Fruit fly (Drosophila melanogaster): ENCODE data around the gene PGRP-SA.

The PGRP-SA gene

DNA sequence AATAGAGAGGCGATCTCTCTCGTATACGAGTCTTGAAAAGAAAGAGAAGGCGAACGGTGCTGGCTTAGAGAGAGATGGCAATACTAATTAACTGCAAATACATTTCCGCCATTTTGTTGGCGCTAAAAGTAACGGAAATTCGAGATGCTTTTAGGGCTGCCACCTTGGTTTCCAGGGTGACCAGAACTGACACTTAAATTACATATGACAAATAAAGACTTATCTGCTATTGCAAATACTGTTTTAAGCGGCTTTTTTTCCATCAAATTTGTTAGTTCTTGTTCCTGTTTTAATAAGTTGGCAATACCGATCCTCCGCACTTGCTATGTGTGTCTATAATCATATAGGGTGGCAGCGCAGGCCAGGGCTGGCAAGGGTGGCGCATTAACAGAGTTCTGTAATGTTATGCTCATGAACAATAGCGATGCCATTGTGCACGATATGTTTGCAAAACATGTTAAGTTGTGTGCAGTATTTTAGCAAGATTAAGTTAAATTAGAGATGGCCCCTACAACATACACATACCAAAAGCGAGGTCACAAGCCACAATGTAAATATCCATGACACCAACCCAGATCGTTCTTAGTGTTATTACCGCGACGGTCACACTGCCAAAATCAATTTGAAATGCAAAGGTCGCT lies 18.9 kb downstream of the PGRP-SA start, which contains the start of gene nod (continued):
- TF ChIP-seq CG10654 (GFP tag; optimal IDR thresholded peaks at IDR 0.05), result peak; percentile 71
- TF ChIP-seq Taf1 (GFP tag; IDR thresholded peaks at IDR 0.05), result no peak
- TF ChIP-seq ATbp (GFP tag; optimal IDR thresholded peaks at IDR 0.05), result no peak
- no peak for TF ChIP-seq CG5245 (GFP tag; optimal IDR thresholded peaks at IDR 0.05)
- TF ChIP-seq Bdp1 (GFP tag; optimal IDR thresholded peaks at IDR 0.05), result peak; percentile 7
- TF ChIP-seq eve (GFP tag; optimal IDR thresholded peaks at IDR 0.05), result no peak
- TF ChIP-seq CTCF (GFP tag; optimal IDR thresholded peaks at IDR 0.05), result peak; percentile 56
- no peak for TF ChIP-seq CG11696 (GFP tag; IDR thresholded peaks at IDR 0.05)
- peak; percentile 50; the same call in 1 of the 2 replicates for TF ChIP-seq inv (GFP tag; IDR thresholded peaks at IDR 0.05; ENCODE audit: partially characterized antibody)
- peak; percentile 81 for TF ChIP-seq CoRest (tag; optimal IDR thresholded peaks at IDR 0.05)
- TF ChIP-seq Lhr (GFP tag; optimal IDR thresholded peaks at IDR 0.05), result peak; percentile 92
- peak; percentile 52 for TF ChIP-seq CG12942 (GFP tag; optimal IDR thresholded peaks at IDR 0.05)
- TF ChIP-seq HmgZ (tag; optimal IDR thresholded peaks at IDR 0.05), result peak; percentile 28
- TF ChIP-seq dpn (GFP tag; optimal IDR thresholded peaks at IDR 0.05), result peak; percentile 62 to 75
- TF ChIP-seq CG10543 (GFP tag; optimal IDR thresholded peaks at IDR 0.05), result peak; percentile 49
- TF ChIP-seq CG18011 (GFP tag; optimal IDR thresholded peaks at IDR 0.05), result peak; percentile 25
- no peak for TF ChIP-seq fd102C (GFP tag; optimal IDR thresholded peaks at IDR 0.05)
- TF ChIP-seq CG13123 (GFP tag; optimal IDR thresholded peaks at IDR 0.05), result peak; percentile 51
- TF ChIP-seq grau (tag; optimal IDR thresholded peaks at IDR 0.05), result peak; percentile 60
- TF ChIP-seq ttk (GFP tag; IDR thresholded peaks at IDR 0.05), result peak; percentile 49
- TF ChIP-seq Fer2 (tag; optimal IDR thresholded peaks at IDR 0.05), result no peak
- no peak for TF ChIP-seq eyg (GFP tag; optimal IDR thresholded peaks at IDR 0.05)
- peak; percentile 32; the same call in 1 of the 2 replicates for TF ChIP-seq sim (GFP tag; IDR thresholded peaks at IDR 0.05)
- TF ChIP-seq dysf (GFP tag; IDR thresholded peaks at IDR 0.05), result peak; percentile 74; the same call in 2 of the 3 replicates
- TF ChIP-seq Hr39 (optimal IDR thresholded peaks at IDR 0.05), result no peak
- peak; percentile 51 for TF ChIP-seq CG17186 (GFP tag; optimal IDR thresholded peaks at IDR 0.05)
- TF ChIP-seq GATAe (GFP tag; conservative IDR thresholded peaks at IDR 0.05), result no peak
- no peak; the same call in 1 of the 2 replicates for TF ChIP-seq ato (GFP tag; IDR thresholded peaks at IDR 0.05; ENCODE audit: partially characterized antibody)
- TF ChIP-seq luna (GFP tag; optimal IDR thresholded peaks at IDR 0.05), result peak; percentile 36
- peak; percentile 51 for TF ChIP-seq CHES-1-like (GFP tag; optimal IDR thresholded peaks at IDR 0.05)
- TF ChIP-seq CG2875 (GFP tag; optimal IDR thresholded peaks at IDR 0.05), result peak; percentile 40
- no peak for TF ChIP-seq peb (GFP tag; IDR thresholded peaks at IDR 0.05)
- peak; percentile 63 for TF ChIP-seq B-H2 (GFP tag; optimal IDR thresholded peaks at IDR 0.05)
- peak; percentile 78 for TF ChIP-seq gro (GFP tag; optimal IDR thresholded peaks at IDR 0.05)
- peak; percentile 86 for TF ChIP-seq Hmr (GFP tag; optimal IDR thresholded peaks at IDR 0.05)
- TF ChIP-seq oc (tag; optimal IDR thresholded peaks at IDR 0.05), result peak; percentile 8
- TF ChIP-seq Opbp (GFP tag; IDR thresholded peaks at IDR 0.05; ENCODE audit: partially characterized antibody), result peak; percentile 59; the same call in 1 of the 3 replicates
- TF ChIP-seq zfh1 (GFP tag; IDR thresholded peaks at IDR 0.05), result peak; percentile 64
- peak; percentile 20 for TF ChIP-seq CG6854 (GFP tag; optimal IDR thresholded peaks at IDR 0.05)
- peak; percentile 72 for TF ChIP-seq CG30403 (GFP tag; optimal IDR thresholded peaks at IDR 0.05)
- peak; percentile 20 for TF ChIP-seq sima (GFP tag; optimal IDR thresholded peaks at IDR 0.05)
- no peak for TF ChIP-seq CG15073 (GFP tag; optimal IDR thresholded peaks at IDR 0.05)
- TF ChIP-seq scrt (GFP tag; optimal IDR thresholded peaks at IDR 0.05), result no peak
- TF ChIP-seq odd (GFP tag; optimal IDR thresholded peaks at IDR 0.05), result no peak
- no peak for TF ChIP-seq CG33557 (GFP tag; optimal IDR thresholded peaks at IDR 0.05)
- TF ChIP-seq NFAT (GFP tag; IDR thresholded peaks at IDR 0.05), result peak; percentile 43; the same call in 1 of the 2 replicates
- peak; percentile 67 for TF ChIP-seq Meics (GFP tag; optimal IDR thresholded peaks at IDR 0.05)
- peak; percentile 3 for TF ChIP-seq Nf-YB (GFP tag; optimal IDR thresholded peaks at IDR 0.05)
- TF ChIP-seq Hand (GFP tag; optimal IDR thresholded peaks at IDR 0.05), result no peak
- peak; percentile 44 for TF ChIP-seq CG13424 (tag; optimal IDR thresholded peaks at IDR 0.05)
